Fruit fly (Drosophila melanogaster) whole organism, embryonic: Measurements from ENCODE around the gene Pits.

Experiments used
- CG10147 ChIP-seq: fragments of 200-800 bp; sonication (Bioruptor generic); optimal IDR thresholded peaks from 2 replicates; lab custom pipeline; 2019; ENCODE audit warnings: missing biosample characterization, mild to moderate bottlenecking, missing genetic modification characterization, moderate library complexity
- CG10267 ChIP-seq: fragments of 200-800 bp; sonication (Bioruptor generic); optimal IDR thresholded peaks from 2 replicates; lab custom pipeline; 2018; ENCODE audit warnings: missing biosample characterization, mild to moderate bottlenecking, missing genetic modification characterization, moderate library complexity
- CG10321 ChIP-seq: fragments of 200-800 bp; sonication (Bioruptor generic); IDR thresholded peaks from 2 replicates; pipeline ENCODE4 v1.3.6; 2022; ENCODE audit warnings: missing biosample characterization, missing genetic modification characterization
- CG12659 ChIP-seq: fragments of 200-800 bp; sonication (Bioruptor generic); optimal IDR thresholded peaks from 3 replicates; lab custom pipeline; 2017; ENCODE audit warnings: mild to moderate bottlenecking, missing biosample characterization, missing genetic modification reagents, missing genetic modification characterization
- CG15514 ChIP-seq: fragments of 200-800 bp; sonication (Bioruptor generic); optimal IDR thresholded peaks from 3 replicates; lab custom pipeline; 2017; ENCODE audit warnings: missing biosample characterization, missing genetic modification characterization, mild to moderate bottlenecking, moderate library complexity, missing genetic modification reagents
- CG17186 ChIP-seq: fragments of 200-800 bp; sonication (Bioruptor generic); optimal IDR thresholded peaks from 3 replicates; lab custom pipeline; 2017; ENCODE audit warnings: missing biosample characterization, missing genetic modification reagents, missing genetic modification characterization
- CG2129 ChIP-seq: fragments of 200-800 bp; sonication (Bioruptor generic); IDR thresholded peaks from 2 replicates; pipeline ENCODE4 v1.3.6; 2022; ENCODE audit warnings: missing biosample characterization, missing genetic modification characterization; ENCODE audit not compliant: partially characterized antibody
- CG2712 ChIP-seq: fragments of 200-800 bp; optimal IDR thresholded peaks from 3 replicates; lab custom pipeline; 2019; ENCODE audit warnings: missing biosample characterization, mild to moderate bottlenecking, missing genetic modification characterization, moderate library complexity
- CG3838 ChIP-seq: fragments of 200-800 bp; sonication (Bioruptor generic); optimal IDR thresholded peaks from 3 replicates; lab custom pipeline; 2016; ENCODE audit warnings: missing biosample characterization, missing genetic modification characterization
- CG3847 ChIP-seq: fragments of 200-800 bp; sonication (Bioruptor generic); IDR thresholded peaks from 2 replicates; pipeline ENCODE4 v1.3.6; 2022; ENCODE audit warnings: missing biosample characterization, missing genetic modification characterization
- CG42726 ChIP-seq: fragments of 200-800 bp; sonication (Bioruptor generic); IDR thresholded peaks from 2 replicates; pipeline ENCODE4 v1.3.6; 2022; ENCODE audit warnings: missing biosample characterization, missing genetic modification characterization; ENCODE audit not compliant: partially characterized antibody
- CG43689 ChIP-seq: fragments of 200-800 bp; sonication (Bioruptor generic); IDR thresholded peaks from 2 replicates; pipeline ENCODE4 v1.3.6; 2022; ENCODE audit warnings: missing biosample characterization, missing genetic modification characterization
- CG6689 ChIP-seq: fragments of 200-800 bp; sonication (Bioruptor generic); IDR thresholded peaks from 2 replicates; pipeline ENCODE4 v1.3.6; 2022; ENCODE audit warnings: missing biosample characterization, missing genetic modification characterization
- CG6854 ChIP-seq: fragments of 200-800 bp; sonication (Bioruptor generic); optimal IDR thresholded peaks from 3 replicates; lab custom pipeline; 2017; ENCODE audit warnings: missing biosample characterization, mild to moderate bottlenecking, missing genetic modification characterization
- CG7357 ChIP-seq: fragments of 200-800 bp; sonication (Bioruptor generic); IDR thresholded peaks from 3 replicates; pipeline ENCODE4 v1.3.6; 2022; ENCODE audit warnings: missing biosample characterization, missing genetic modification characterization
- CG7839 ChIP-seq: fragments of 200-800 bp; sonication (Bioruptor generic); optimal IDR thresholded peaks from 3 replicates; lab custom pipeline; 2018; ENCODE audit warnings: missing biosample characterization, mild to moderate bottlenecking, missing genetic modification characterization, moderate library complexity
- CG7963 ChIP-seq: fragments of 200-800 bp; sonication (Bioruptor generic); IDR thresholded peaks from 3 replicates; pipeline ENCODE4 v1.3.6; 2022; ENCODE audit warnings: missing biosample characterization, missing genetic modification characterization; ENCODE audit not compliant: partially characterized antibody
- CG8765 ChIP-seq: fragments of 200-800 bp; sonication (Bioruptor generic); IDR thresholded peaks from 2 replicates; pipeline ENCODE4 v1.3.6; 2022; ENCODE audit warnings: missing biosample characterization, missing genetic modification characterization
- CG8944 ChIP-seq: fragments of 200-800 bp; sonication (Bioruptor generic); optimal IDR thresholded peaks from 3 replicates; lab custom pipeline; 2016; ENCODE audit warnings: missing biosample characterization, missing genetic modification characterization
- CG9797 ChIP-seq: fragments of 200-800 bp; sonication (Bioruptor generic); optimal IDR thresholded peaks from 3 replicates; lab custom pipeline; 2018; ENCODE audit warnings: missing biosample characterization, mild to moderate bottlenecking, missing genetic modification characterization
- CG9876 ChIP-seq: fragments of 200-800 bp; sonication (Bioruptor generic); optimal IDR thresholded peaks from 2 replicates; lab custom pipeline; 2016; ENCODE audit warnings: missing biosample characterization, missing genetic modification characterization
- Eip74EF ChIP-seq, 2 experiments: fragments of 200-800 bp in 1 of 2; fragments of >200 bp in 1 of 2; sonication (Bioruptor generic) in 1 of 2; optimal IDR thresholded peaks; 2 replicates each; lab custom pipeline; 2017 to 2019; ENCODE audit warnings: missing biosample characterization in 2 of 2, missing genetic modification characterization in 2 of 2, mild to moderate bottlenecking in 1 of 2, moderate library complexity in 1 of 2
- Ets97D ChIP-seq: fragments of 200-800 bp; sonication (Bioruptor generic); optimal IDR thresholded peaks from 3 replicates; lab custom pipeline; 2016; ENCODE audit warnings: missing biosample characterization, missing genetic modification characterization
- Fer3 ChIP-seq: fragments of 200-800 bp; sonication (Bioruptor generic); optimal IDR thresholded peaks from 2 replicates; lab custom pipeline; 2018; ENCODE audit warnings: missing biosample characterization, mild to moderate bottlenecking, missing genetic modification characterization, moderate library complexity
- HLH4C ChIP-seq: fragments of 200-800 bp; sonication (Bioruptor generic); IDR thresholded peaks from 3 replicates; pipeline ENCODE4 v1.3.6; 2022; ENCODE audit warnings: missing biosample characterization, missing genetic modification characterization; ENCODE audit not compliant: partially characterized antibody
- HLH54F ChIP-seq: fragments of 200-800 bp; sonication (Bioruptor generic); optimal IDR thresholded peaks from 3 replicates; lab custom pipeline; 2016; ENCODE audit warnings: missing biosample characterization, missing genetic modification characterization
- Hr39 ChIP-seq: fragments of >200 bp; optimal IDR thresholded peaks from 2 replicates; lab custom pipeline; 2017
- Myb ChIP-seq: fragments of 200-800 bp; sonication (Bioruptor generic); optimal IDR thresholded peaks from 2 replicates; lab custom pipeline; 2016; ENCODE audit warnings: missing biosample characterization, missing genetic modification characterization
- Nf-YA ChIP-seq: fragments of 200-800 bp; sonication (Bioruptor generic); IDR thresholded peaks from 2 replicates; pipeline ENCODE4 v1.3.6; 2022; ENCODE audit warnings: missing biosample characterization, missing genetic modification characterization
- Pdp1 ChIP-seq, 2 experiments: fragments of 200-800 bp; sonication (Bioruptor generic); optimal IDR thresholded peaks; 3 replicates each; lab custom pipeline; 2016; ENCODE audit warnings: missing biosample characterization in 2 of 2, missing genetic modification characterization in 2 of 2, mild to moderate bottlenecking in 1 of 2, moderate library complexity in 1 of 2
- Scr ChIP-seq: fragments of 200-800 bp; sonication (Bioruptor generic); IDR thresholded peaks from 2 replicates; pipeline ENCODE4 v1.3.6; 2022; ENCODE audit warnings: missing biosample characterization, missing genetic modification characterization; ENCODE audit not compliant: partially characterized antibody
- Stat92E ChIP-seq, 3 experiments: fragments of >200 bp in 2 of 3; fragments of 200-800 bp in 1 of 3; sonication (Bioruptor generic) in 1 of 3; optimal IDR thresholded peaks; 2 replicates each; lab custom pipeline; 2017 to 2019; ENCODE audit warnings: missing biosample characterization in 3 of 3, missing genetic modification characterization in 3 of 3, mild to moderate bottlenecking in 1 of 3, moderate library complexity in 1 of 3
- Taf1 ChIP-seq: fragments of 200-800 bp; sonication (Bioruptor generic); IDR thresholded peaks from 2 replicates; pipeline ENCODE4 v1.3.6; 2022; ENCODE audit warnings: missing biosample characterization, missing genetic modification characterization
- amos ChIP-seq: fragments of 200-800 bp; sonication (Bioruptor generic); IDR thresholded peaks from 2 replicates; pipeline ENCODE4 v1.3.6; 2022; ENCODE audit warnings: missing biosample characterization, missing genetic modification characterization; ENCODE audit not compliant: partially characterized antibody
- ci ChIP-seq: fragments of 200-800 bp; sonication (Bioruptor generic); IDR thresholded peaks from 3 replicates; pipeline ENCODE4 v1.3.6; 2022; ENCODE audit warnings: missing biosample characterization, missing genetic modification characterization
- da ChIP-seq: fragments of 200-800 bp; sonication (Bioruptor generic); optimal IDR thresholded peaks from 2 replicates; lab custom pipeline; 2016; ENCODE audit warnings: missing biosample characterization, missing genetic modification characterization
- dati ChIP-seq: fragments of 200-800 bp; sonication (Bioruptor generic); IDR thresholded peaks from 2 replicates; pipeline ENCODE4 v1.3.6; 2022; ENCODE audit warnings: missing biosample characterization, missing genetic modification characterization
- eyg ChIP-seq: fragments of 200-800 bp; sonication (Bioruptor generic); optimal IDR thresholded peaks from 3 replicates; lab custom pipeline; 2016; ENCODE audit warnings: missing biosample characterization, missing genetic modification characterization
- gfzf ChIP-seq: fragments of 200-800 bp; sonication (Bioruptor generic); optimal IDR thresholded peaks from 2 replicates; lab custom pipeline; 2016; ENCODE audit warnings: missing biosample characterization, mild to moderate bottlenecking, missing genetic modification characterization, moderate library complexity
- insv ChIP-seq, 2 experiments: fragments of 200-800 bp; sonication (Bioruptor generic); optimal IDR thresholded peaks; 3 replicates each; lab custom pipeline; 2016 to 2018; ENCODE audit warnings: missing biosample characterization in 2 of 2, missing genetic modification characterization in 2 of 2
- nmo ChIP-seq: fragments of 200-800 bp; sonication (Bioruptor generic); optimal IDR thresholded peaks from 2 replicates; lab custom pipeline; 2018; ENCODE audit warnings: missing biosample characterization, mild to moderate bottlenecking, missing genetic modification characterization, moderate library complexity
- rib ChIP-seq: fragments of 200-800 bp; sonication (Bioruptor generic); IDR thresholded peaks from 2 replicates; pipeline ENCODE4 v1.3.6; 2022; ENCODE audit warnings: missing biosample characterization, missing genetic modification characterization
- schlank ChIP-seq: fragments of 200-800 bp; sonication (Bioruptor generic); optimal IDR thresholded peaks from 2 replicates; lab custom pipeline; 2018; ENCODE audit warnings: missing biosample characterization, mild to moderate bottlenecking, missing genetic modification characterization
- sd ChIP-seq: fragments of 200-800 bp; sonication (Bioruptor generic); optimal IDR thresholded peaks from 3 replicates; lab custom pipeline; 2018; ENCODE audit warnings: missing biosample characterization, mild to moderate bottlenecking, missing genetic modification characterization, moderate library complexity
- sens ChIP-seq: fragments of 200-800 bp; sonication (Bioruptor generic); peaks from one replicate; lab custom pipeline; 2016; ENCODE audit warnings: missing biosample characterization, missing genetic modification characterization
- tap ChIP-seq: fragments of 200-800 bp; optimal IDR thresholded peaks from 3 replicates; lab custom pipeline; 2019; ENCODE audit warnings: missing biosample characterization, mild to moderate bottlenecking, missing genetic modification characterization, moderate library complexity
- tgo ChIP-seq: fragments of 200-800 bp; sonication (Bioruptor generic); IDR thresholded peaks from 3 replicates; pipeline ENCODE4 v1.3.6; 2022; ENCODE audit warnings: missing biosample characterization, missing genetic modification characterization
- wdn ChIP-seq: fragments of 200-800 bp; sonication (Bioruptor generic); IDR thresholded peaks from 2 replicates; pipeline ENCODE4 v1.3.6; 2022; ENCODE audit warnings: missing biosample characterization, missing genetic modification characterization
- zen2 ChIP-seq: fragments of 200-800 bp; sonication (Bioruptor generic); IDR thresholded peaks from 3 replicates; pipeline ENCODE4 v1.3.6; 2022; ENCODE audit warnings: missing biosample characterization, missing genetic modification characterization; ENCODE audit not compliant: partially characterized antibody
- zfh1 ChIP-seq: fragments of 200-800 bp; sonication (Bioruptor generic); IDR thresholded peaks from 3 replicates; pipeline ENCODE4 v1.3.6; 2022; ENCODE audit warnings: missing biosample characterization, missing genetic modification characterization
- zfh2 ChIP-seq: fragments of 200-800 bp; sonication (Bioruptor generic); optimal IDR thresholded peaks from 2 replicates; lab custom pipeline; 2016; ENCODE audit warnings: missing biosample characterization, missing genetic modification characterization

The Pits gene

DNA sequence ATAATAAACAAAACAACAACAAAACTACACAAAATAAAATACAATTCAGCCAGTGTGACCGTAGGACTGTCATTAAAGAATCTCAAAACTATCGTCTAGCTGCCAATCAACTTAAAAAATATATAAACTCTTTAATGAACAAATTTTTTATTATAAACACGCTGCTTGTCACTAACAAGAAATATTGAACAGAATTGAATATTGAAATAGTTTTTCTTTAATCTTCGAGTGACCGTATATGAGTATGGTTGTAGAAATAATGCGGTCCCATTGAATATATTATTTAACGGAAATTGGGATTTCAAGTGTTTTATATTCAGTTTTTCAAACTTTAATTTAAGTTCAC is 9.1 kb upstream of the Pits start, which contains the start of gene LIMK1 (continued):
- TF ChIP-seq CG17186: no peak
- TF ChIP-seq CG10147 (GFP tag; lab: Kevin White, UChicago): peak; percentile 5
- TF ChIP-seq CG6854: no peak
- peak in 1 of 3 experiments; percentile 12 for TF ChIP-seq Stat92E (GFP tag; optimal IDR thresholded peaks at IDR 0.05; lab: Kevin White, UChicago)
- TF ChIP-seq CG15514: peak; percentile 28
- TF ChIP-seq CG10267: peak; percentile 51
- TF ChIP-seq amos (GFP tag; lab: Robert Waterston, UW): peak; percentile 56
- TF ChIP-seq Eip74EF (GFP tag; optimal IDR thresholded peaks at IDR 0.05; lab: Kevin White, UChicago): no peak
- TF ChIP-seq CG10321 (GFP tag; lab: Robert Waterston, UW): no peak
- TF ChIP-seq CG6689 (GFP tag; lab: Robert Waterston, UW): no peak
- TF ChIP-seq ci (GFP tag; lab: Robert Waterston, UW): no peak
- peak; percentile 83 for TF ChIP-seq CG9797 (GFP tag; lab: Kevin White, UChicago)
- no peak for TF ChIP-seq Fer3 (tag; lab: Kevin White, UChicago)
- TF ChIP-seq gfzf: peak; percentile 79
- TF ChIP-seq Taf1 (GFP tag; lab: Robert Waterston, UW): no peak
- TF ChIP-seq HLH4C (GFP tag; lab: Robert Waterston, UW): peak; percentile 33; the same call in 1 of the 3 replicates
- no peak for TF ChIP-seq CG42726 (GFP tag; lab: Robert Waterston, UW)
- no peak for TF ChIP-seq CG8765
- no peak for TF ChIP-seq CG7963 (GFP tag; lab: Robert Waterston, UW)
- TF ChIP-seq tap (tag; lab: Kevin White, UChicago): no peak
- TF ChIP-seq CG8944: no peak
- peak; percentile 34 for TF ChIP-seq CG2712 (tag; lab: Kevin White, UChicago)
- peak; percentile 40 for TF ChIP-seq nmo (GFP tag; lab: Kevin White, UChicago)
- TF ChIP-seq sens (GFP tag; lab: Kevin White, UChicago): peak; percentile 52
- no peak for TF ChIP-seq CG9876
- peak in 1 of 2 experiments; percentile 3 for TF ChIP-seq insv (GFP tag; optimal IDR thresholded peaks at IDR 0.05; lab: Kevin White, UChicago)
- peak; percentile 43 for TF ChIP-seq CG12659 (GFP tag; lab: Kevin White, UChicago)
- TF ChIP-seq Myb (GFP tag; lab: Kevin White, UChicago): peak; percentile 88
- TF ChIP-seq CG3838: no peak
- 0 out of 2 replicates have a peak, but pooled peaks have one; percentile 17 for TF ChIP-seq CG2129 (GFP tag; lab: Robert Waterston, UW)
- TF ChIP-seq Ets97D: peak; percentile 34
- TF ChIP-seq dati (GFP tag; lab: Robert Waterston, UW): no peak
- no peak for TF ChIP-seq zfh2 (GFP tag; lab: Kevin White, UChicago)
- no peak for TF ChIP-seq HLH54F (GFP tag; lab: Kevin White, UChicago)
- no peak for TF ChIP-seq zfh1 (GFP tag; lab: Robert Waterston, UW)
- no peak for TF ChIP-seq da (GFP tag; lab: Kevin White, UChicago)
- TF ChIP-seq Nf-YA (GFP tag; lab: Robert Waterston, UW): no peak
- TF ChIP-seq CG3847 (GFP tag; lab: Robert Waterston, UW): no peak
- TF ChIP-seq CG7839 (tag; lab: Kevin White, UChicago): no peak
- TF ChIP-seq wdn (GFP tag; lab: Robert Waterston, UW): no peak
- TF ChIP-seq schlank (tag; lab: Kevin White, UChicago): no peak
- TF ChIP-seq Hr39 (lab: Kevin White, UChicago): no peak
- TF ChIP-seq Scr (GFP tag; lab: Robert Waterston, UW): peak; percentile 73
- TF ChIP-seq zen2 (GFP tag; lab: Robert Waterston, UW): no peak; the same call in 2 of the 3 replicates
- TF ChIP-seq rib (GFP tag; lab: Robert Waterston, UW): no peak
- TF ChIP-seq CG43689 (GFP tag; lab: Robert Waterston, UW): no peak
- TF ChIP-seq tgo (GFP tag; lab: Robert Waterston, UW): no peak
- TF ChIP-seq eyg: no peak
- TF ChIP-seq sd: no peak
- TF ChIP-seq Pdp1 (GFP tag; optimal IDR thresholded peaks at IDR 0.05; lab: Kevin White, UChicago): peak in 1 of 2 experiments; percentile 22
- TF ChIP-seq CG7357: no peak
